Fruit fly (Drosophila melanogaster): ENCODE results near the gene Tpl94D.

Tpl94D gene

DNA sequence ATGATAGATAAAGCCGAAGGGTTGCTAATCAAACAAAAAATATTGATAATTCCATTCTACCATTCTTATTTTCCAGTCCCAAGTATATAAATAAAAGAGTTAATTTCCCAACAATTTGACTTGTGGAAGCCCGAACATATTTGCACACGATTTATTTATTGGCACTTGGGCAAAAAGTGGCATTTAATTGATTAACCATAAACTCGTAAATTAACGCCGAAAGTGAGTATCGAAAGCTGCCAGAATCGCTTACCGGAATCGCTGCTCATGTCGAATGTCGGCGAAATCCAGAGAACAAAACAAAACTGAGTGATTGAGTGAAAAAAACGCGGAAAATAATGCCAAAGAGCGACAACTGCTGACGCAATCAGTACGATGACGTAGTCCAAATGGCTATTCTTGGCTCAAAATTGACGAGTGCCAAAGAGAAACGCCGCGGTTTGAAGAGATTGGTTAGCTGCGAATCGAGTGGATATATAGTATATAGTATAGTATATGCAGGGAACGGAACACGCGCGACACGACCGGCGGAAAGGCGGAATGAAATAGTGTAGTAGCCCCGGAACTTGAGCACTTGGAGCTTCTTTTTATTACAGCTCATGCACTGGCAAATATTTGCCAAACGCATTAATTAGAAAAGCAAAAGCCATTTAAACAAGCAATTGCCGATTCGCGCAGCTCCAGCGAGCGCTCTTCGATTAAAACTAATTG is 32.0 kb downstream of the Tpl94D start, which contains the start of gene Nha2:
Gene Nha2, minus strand, starts transcription at position 617 of the 711 bp plus-strand sequence.
- TF ChIP-seq sob (GFP tag; IDR thresholded peaks at IDR 0.05) = no peak
- TF ChIP-seq CG1603 (tag; optimal IDR thresholded peaks at IDR 0.05) = no peak
- TF ChIP-seq z (GFP tag; IDR thresholded peaks at IDR 0.05) = peak; percentile 87
- peak; percentile 66 for TF ChIP-seq pfk (GFP tag; optimal IDR thresholded peaks at IDR 0.05)
- peak in 1 of 2 experiments; percentile 72 for TF ChIP-seq Pdp1 (GFP tag; optimal IDR thresholded peaks at IDR 0.05)
- no peak for TF ChIP-seq NC2β (GFP tag; optimal IDR thresholded peaks at IDR 0.05)
- peak; percentile 87 for TF ChIP-seq exex (tag; optimal IDR thresholded peaks at IDR 0.05)
- no peak for TF ChIP-seq nerfin-1 (tag; optimal IDR thresholded peaks at IDR 0.05)
- 0 out of 4 replicates have a peak, but pooled peaks have one; percentile 70 for TF ChIP-seq chinmo (GFP tag; IDR thresholded peaks at IDR 0.05; ENCODE audit: partially characterized antibody)
- no peak for TF ChIP-seq Chrac-16 (GFP tag; optimal IDR thresholded peaks at IDR 0.05)
- TF ChIP-seq CG7963 (GFP tag; IDR thresholded peaks at IDR 0.05; ENCODE audit: partially characterized antibody) = no peak
- peak in 1 of 2 experiments; percentile 72 for TF ChIP-seq Trl (optimal IDR thresholded peaks at IDR 0.05)
- TF ChIP-seq Trl (GFP tag; optimal IDR thresholded peaks at IDR 0.05) = no peak
- no peak for TF ChIP-seq Bdp1 (GFP tag; optimal IDR thresholded peaks at IDR 0.05)

DNA sequence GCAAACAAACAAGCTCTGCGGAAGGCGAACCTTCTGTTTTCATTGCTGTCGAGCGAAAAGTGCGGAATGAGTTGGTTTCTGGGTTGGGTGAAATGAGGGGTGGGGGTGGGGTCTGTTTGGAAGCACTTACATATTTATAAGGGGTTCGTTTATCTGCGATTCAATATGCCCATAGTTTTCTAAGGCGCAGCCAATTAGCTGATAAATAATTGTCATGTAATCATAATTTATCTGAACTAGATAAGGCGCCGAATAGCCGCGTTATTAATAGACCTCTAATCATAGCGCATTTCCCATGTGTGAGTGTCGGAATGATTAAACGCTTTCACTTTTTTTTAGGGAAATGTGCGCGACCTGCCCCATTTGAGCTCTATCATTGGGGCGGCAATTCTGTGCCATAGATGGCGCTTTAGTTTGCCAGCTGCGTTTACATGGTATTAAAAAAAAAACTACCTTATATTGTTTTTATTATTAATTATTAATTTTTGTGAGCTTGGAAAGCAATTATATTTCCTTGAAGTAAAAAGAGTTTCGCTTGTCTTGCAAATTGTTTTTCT is 32.6 kb downstream of the Tpl94D start:
- no peak for TF ChIP-seq caup (GFP tag; optimal IDR thresholded peaks at IDR 0.05; ENCODE audit: severe bottlenecking)
- peak; percentile 88 for TF ChIP-seq CTCF (GFP tag; optimal IDR thresholded peaks at IDR 0.05)
- TF ChIP-seq Vsx1 (GFP tag; optimal IDR thresholded peaks at IDR 0.05) = peak; percentile 36
- TF ChIP-seq Blimp-1 (GFP tag; optimal IDR thresholded peaks at IDR 0.05) = peak; percentile 54
- TF ChIP-seq slou (GFP tag; optimal IDR thresholded peaks at IDR 0.05) = no peak
- no peak for TF ChIP-seq gro (GFP tag; optimal IDR thresholded peaks at IDR 0.05)
- peak; percentile 67 for TF ChIP-seq mirr (GFP tag; optimal IDR thresholded peaks at IDR 0.05)
- TF ChIP-seq lab (GFP tag; optimal IDR thresholded peaks at IDR 0.05) = peak; percentile 40
- no peak for TF ChIP-seq CG6254 (GFP tag; optimal IDR thresholded peaks at IDR 0.05)
- no peak for TF ChIP-seq ci (GFP tag; IDR thresholded peaks at IDR 0.05)
- TF ChIP-seq dati (GFP tag; IDR thresholded peaks at IDR 0.05) = no peak
- TF ChIP-seq vvl (GFP tag; IDR thresholded peaks at IDR 0.05) = no peak
- no peak for TF ChIP-seq CG13624 (GFP tag; optimal IDR thresholded peaks at IDR 0.05)
- TF ChIP-seq Dip2 (GFP tag; IDR thresholded peaks at IDR 0.05) = peak; percentile 81
- no peak for TF ChIP-seq ase (GFP tag; IDR thresholded peaks at IDR 0.05)
- peak; percentile 62 for TF ChIP-seq exex (tag; optimal IDR thresholded peaks at IDR 0.05)
- peak; percentile 39 for TF ChIP-seq pfk (GFP tag; optimal IDR thresholded peaks at IDR 0.05)

- TF ChIP-seq vvl (GFP tag; IDR thresholded peaks at IDR 0.05) (peak; percentile 10; the same call in 1 of the 2 replicates), Usf (GFP tag; optimal IDR thresholded peaks at IDR 0.05) (no peak), slou (GFP tag; optimal IDR thresholded peaks at IDR 0.05) (no peak), Ets65A (GFP tag) (peak; percentile 65), CG17612 (GFP tag; IDR thresholded peaks at IDR 0.05) (0 out of 2 replicates have a peak, but pooled peaks have one; percentile 7), H2.0 (GFP tag; IDR thresholded peaks at IDR 0.05) (peak; percentile 27; the same call in 1 of the 2 replicates), Dref (GFP tag; IDR thresholded peaks at IDR 0.05) (0 out of 2 replicates have a peak, but pooled peaks have one; percentile 22), CG10366 (GFP tag; IDR thresholded peaks at IDR 0.05) (peak; percentile 21; the same call in 1 of the 2 replicates), CG5953 (GFP tag; IDR thresholded peaks at IDR 0.05) (0 out of 2 replicates have a peak, but pooled peaks have one; percentile 5), Kr (GFP tag; optimal IDR thresholded peaks at IDR 0.05) (no peak), CG10321 (GFP tag; IDR thresholded peaks at IDR 0.05) (0 out of 2 replicates have a peak, but pooled peaks have one; percentile 18), Med (GFP tag) (peak; percentile 59), sc (optimal IDR thresholded peaks at IDR 0.05) (no peak), sc (GFP tag; optimal IDR thresholded peaks at IDR 0.05) (no peak), HLH3B (GFP tag; IDR thresholded peaks at IDR 0.05) (peak; percentile 30; the same call in 1 of the 2 replicates), caup (GFP tag; optimal IDR thresholded peaks at IDR 0.05; ENCODE audit: severe bottlenecking) (peak; percentile 2), CG12769 (tag; optimal IDR thresholded peaks at IDR 0.05) (peak; percentile 11), Rfx (GFP tag; IDR thresholded peaks at IDR 0.05) (0 out of 2 replicates have a peak, but pooled peaks have one; percentile 12), sr (GFP tag; IDR thresholded peaks at IDR 0.05) (0 out of 3 replicates have a peak, but pooled peaks have one; percentile 29), Xbp1 (GFP tag; optimal IDR thresholded peaks at IDR 0.05) (no peak), otp (GFP tag; IDR thresholded peaks at IDR 0.05) (0 out of 3 replicates have a peak, but pooled peaks have one; percentile 9)
Observed at dm6 chr3R:23004161-23004560, 38.1 kb downstream of the Tpl94D start.

Measured in whole organism, embryonic.